Fruit fly (Drosophila melanogaster) whole organism, larva: ENCODE measurements around the gene CG6418.

Experiments used
- noc ChIP-seq: fragments of 200-800 bp; sonication (Bioruptor generic); optimal IDR thresholded peaks from 3 replicates; lab custom pipeline; 2019; ENCODE audit warnings: missing biosample characterization, mild to moderate bottlenecking, missing genetic modification characterization, moderate library complexity

The CG6418 gene

dm6 chr3L:10851107-10851762 is 27.6 kb downstream of the CG6418 start:
- TF ChIP-seq noc (tag; lab: Kevin White, UChicago): no peak

dm6 chr3L:10849620-10850302 is 29.1 kb downstream of the CG6418 start:
- no peak for TF ChIP-seq noc (tag; lab: Kevin White, UChicago)

DNA sequence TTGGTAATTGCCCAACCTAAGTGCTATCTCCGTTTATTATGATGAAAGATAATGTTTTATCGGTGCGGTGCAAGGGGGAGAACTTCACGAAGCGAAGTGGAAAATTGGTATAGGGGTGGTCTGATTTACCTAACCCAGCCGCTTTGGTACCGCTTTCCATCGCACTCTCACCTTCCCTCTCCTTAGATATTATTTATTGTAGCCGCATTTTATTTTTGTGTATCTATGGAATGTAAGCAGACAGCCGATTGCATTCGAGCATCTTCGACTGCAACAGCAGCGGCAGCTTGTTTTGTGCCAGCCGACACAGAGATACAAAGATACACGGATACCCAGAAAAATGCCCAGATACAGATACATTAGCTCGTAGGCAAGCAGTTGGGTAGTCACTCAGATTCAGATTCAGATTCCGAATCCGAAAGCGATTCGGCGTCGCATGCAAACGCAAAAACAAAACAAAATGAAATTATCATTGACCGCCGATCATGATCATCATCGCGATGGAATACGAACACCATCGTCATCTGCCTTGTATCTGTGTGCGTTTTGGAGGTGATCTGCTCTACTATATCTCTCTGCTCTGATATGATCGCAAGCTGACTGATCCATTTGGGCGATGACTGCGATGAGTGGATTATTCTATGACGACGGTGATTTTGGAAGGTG is 30.0 kb downstream of the CG6418 start:
- no peak for TF ChIP-seq noc (tag; lab: Kevin White, UChicago)

- TF ChIP-seq noc (tag; lab: Kevin White, UChicago): no peak
Measured at dm6 chr3L:10847790-10848492, 30.9 kb downstream of the CG6418 start.

- no peak for TF ChIP-seq noc (tag; lab: Kevin White, UChicago)
Measured at dm6 chr3L:10845758-10846157, 33.1 kb downstream of the CG6418 start.

- no peak for TF ChIP-seq noc (tag; lab: Kevin White, UChicago)
Measured at dm6 chr3L:10844548-10845530, 34.0 kb downstream of the CG6418 start.

- no peak for TF ChIP-seq noc (tag; lab: Kevin White, UChicago)
Measured at dm6 chr3L:10843685-10844084, 35.2 kb downstream of the CG6418 start.

dm6 chr3L:10843273-10843672 is 35.6 kb downstream of the CG6418 start:
- no peak for TF ChIP-seq noc (tag; lab: Kevin White, UChicago)

dm6 chr3L:10842830-10843229 is 36.0 kb downstream of the CG6418 start:
- TF ChIP-seq noc (tag; lab: Kevin White, UChicago): no peak

dm6 chr3L:10841905-10842304 is 36.9 kb downstream of the CG6418 start:
- no peak for TF ChIP-seq noc (tag; lab: Kevin White, UChicago)

DNA sequence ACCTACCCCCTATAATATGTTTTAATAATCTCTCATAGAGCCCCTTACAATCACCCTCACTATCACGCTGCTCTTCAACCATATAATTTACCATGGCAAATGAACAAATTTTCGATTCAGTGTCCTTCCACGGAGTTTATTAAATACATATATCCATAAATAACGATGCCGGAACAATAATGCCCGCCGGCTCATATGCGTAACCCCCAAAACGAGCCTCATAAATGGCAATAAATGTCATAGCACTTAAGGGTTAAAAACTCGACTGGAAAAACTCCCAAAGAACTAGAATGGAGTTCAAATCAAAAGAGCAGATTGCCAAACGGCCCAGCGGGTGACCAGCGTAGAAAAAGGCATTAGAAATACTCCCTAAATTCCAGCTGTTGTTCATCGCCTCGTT is 38.0 kb downstream of the CG6418 start:
- no peak for TF ChIP-seq noc (tag; lab: Kevin White, UChicago)

DNA sequence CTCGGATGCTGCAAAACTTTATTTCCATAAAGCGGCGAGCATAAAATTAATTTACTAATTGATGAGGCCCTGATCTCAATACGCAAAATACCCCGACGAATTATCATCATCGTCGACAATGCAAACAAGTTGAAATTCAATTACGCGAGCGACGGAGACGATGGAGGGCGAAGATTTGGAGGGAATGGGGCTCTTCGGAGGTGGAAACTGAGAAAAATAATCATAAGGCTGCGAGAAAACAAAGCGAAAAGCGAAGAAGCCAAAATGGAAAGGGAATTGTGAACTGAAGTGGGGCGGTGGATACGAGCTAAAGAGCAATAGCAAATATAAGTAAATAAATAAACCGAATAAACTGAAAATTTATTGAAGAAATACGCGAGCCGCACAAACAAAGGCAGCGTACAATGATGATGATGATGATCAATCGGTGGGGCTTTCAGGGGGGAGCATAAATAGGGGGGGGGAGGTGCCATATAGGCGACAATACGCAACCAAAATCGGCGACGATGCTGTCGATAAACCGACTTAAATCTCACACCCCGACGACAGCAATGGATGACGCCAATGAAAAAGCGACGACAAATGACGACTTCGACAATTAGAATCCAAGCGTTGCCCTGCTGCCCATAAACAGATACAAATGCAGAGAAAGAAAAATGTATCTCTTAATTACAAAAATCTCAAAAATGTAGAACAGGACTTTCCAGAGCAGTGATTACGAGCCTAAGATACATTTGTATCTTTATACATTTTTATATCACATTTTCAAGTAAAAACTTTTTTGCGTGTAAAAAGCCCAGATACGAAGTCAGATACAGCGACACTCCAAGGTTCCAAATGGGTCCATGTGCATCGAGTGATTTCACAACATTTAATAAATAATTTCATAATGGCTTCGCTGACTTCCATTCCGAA is 40.7 kb downstream of the CG6418 start:
- no peak for TF ChIP-seq noc (tag; lab: Kevin White, UChicago)

- no peak for TF ChIP-seq noc (tag; lab: Kevin White, UChicago)
Measured at dm6 chr3L:10835228-10835627, 43.6 kb downstream of the CG6418 start, which contains the start of gene tna. Gene tna, plus strand, starts transcription at chr3L:10835528.

dm6 chr3L:10833222-10833621 is 45.6 kb downstream of the CG6418 start:
- TF ChIP-seq noc (tag; lab: Kevin White, UChicago): no peak
